Fruit fly (Drosophila melanogaster) Kc167 (cell line): ENCODE measurements around the gene hoka.

Experiments
- Sin3A ChIP-seq: fragments of >200 bp; optimal IDR thresholded peaks from 2 replicates; lab custom pipeline; 2018; ENCODE audit warnings: missing external identifiers
- h ChIP-seq: fragments of >200 bp; optimal IDR thresholded peaks from 3 replicates; lab custom pipeline; 2018; ENCODE audit warnings: missing external identifiers
- insv ChIP-seq: fragments of >200 bp; optimal IDR thresholded peaks from 3 replicates; lab custom pipeline; 2018; ENCODE audit warnings: missing external identifiers
- psq ChIP-seq: fragments of >200 bp; optimal IDR thresholded peaks from 2 replicates; lab custom pipeline; 2017; ENCODE audit warnings: missing external identifiers
- ttk ChIP-seq: sonication (Bioruptor generic); optimal IDR thresholded peaks from 2 replicates; lab custom pipeline; 2017; ENCODE audit warnings: missing external identifiers

- no peak for TF ChIP-seq ttk (lab: Kevin White, UChicago)
- TF ChIP-seq h (lab: Kevin White, UChicago): no peak
- TF ChIP-seq psq: no peak
- no peak for TF ChIP-seq insv (lab: Kevin White, UChicago)
- TF ChIP-seq Sin3A (lab: Kevin White, UChicago): no peak
Observed at dm6 chr3L:4924612-4925011, 25.9 kb downstream of the hoka start.
